3 fruit fly cellular contexts compared by ENCODE assay signal in genomic region chr2L:5730432-5730831, dm6.
TF ChIP-seq lines count a peak whose summit lies in the region.

No protein-coding gene starts in this region.

- no peak for TF ChIP-seq CTCF in whole organism, embryonic (GFP tag; optimal IDR thresholded peaks at IDR 0.05; lab: Kevin White, UChicago)

TF ChIP-seq in whole organism, embryonic, 481 proteins besides CTCF, POLR2A, EP300 and RAD21 (continues in another document):
- TF ChIP-seq slou (GFP tag; optimal IDR thresholded peaks at IDR 0.05; lab: Kevin White, UChicago) (no peak), Atf-2 (GFP tag; optimal IDR thresholded peaks at IDR 0.05; lab: Kevin White, UChicago) (no peak), CG17361 (GFP tag; IDR thresholded peaks at IDR 0.05; lab: Robert Waterston, UW) (peak; percentile 71), Blimp-1 (GFP tag; optimal IDR thresholded peaks at IDR 0.05; lab: Kevin White, UChicago) (peak; percentile 38), crp (GFP tag; optimal IDR thresholded peaks at IDR 0.05; lab: Kevin White, UChicago) (no peak), CG8089 (GFP tag; optimal IDR thresholded peaks at IDR 0.05; lab: Kevin White, UChicago) (no peak), dmrt99B (tag; optimal IDR thresholded peaks at IDR 0.05; lab: Kevin White, UChicago) (peak; percentile 31), fd102C (GFP tag; optimal IDR thresholded peaks at IDR 0.05; lab: Kevin White, UChicago) (no peak), CG6654 (GFP tag; optimal IDR thresholded peaks at IDR 0.05; lab: Kevin White, UChicago) (no peak), Dip3 (GFP tag; optimal IDR thresholded peaks at IDR 0.05; lab: Kevin White, UChicago) (no peak), Gug (GFP tag; IDR thresholded peaks at IDR 0.05; lab: Robert Waterston, UW) (no peak), Scr (GFP tag; IDR thresholded peaks at IDR 0.05; lab: Robert Waterston, UW; ENCODE audit: partially characterized antibody) (no peak), CG10543 (GFP tag; optimal IDR thresholded peaks at IDR 0.05; lab: Kevin White, UChicago) (no peak), CG2712 (tag; optimal IDR thresholded peaks at IDR 0.05; lab: Kevin White, UChicago) (no peak), pzg (GFP tag; optimal IDR thresholded peaks at IDR 0.05; lab: Kevin White, UChicago) (no peak), CG13424 (tag; optimal IDR thresholded peaks at IDR 0.05; lab: Kevin White, UChicago) (no peak), Atf6 (GFP tag; IDR thresholded peaks at IDR 0.05; lab: Robert Waterston, UW) (no peak), CG16813 (GFP tag; IDR thresholded peaks at IDR 0.05; lab: Robert Waterston, UW; ENCODE audit: partially characterized antibody) (no peak), Awh (GFP tag; IDR thresholded peaks at IDR 0.05; lab: Robert Waterston, UW) (no peak), CG9437 (GFP tag; optimal IDR thresholded peaks at IDR 0.05; lab: Kevin White, UChicago) (no peak), Bteb2 (GFP tag; optimal IDR thresholded peaks at IDR 0.05; lab: Kevin White, UChicago) (no peak), CG8765 (GFP tag; IDR thresholded peaks at IDR 0.05; lab: Robert Waterston, UW) (no peak), CG1832 (GFP tag; optimal IDR thresholded peaks at IDR 0.05; lab: Kevin White, UChicago) (no peak), BtbVII (GFP tag; optimal IDR thresholded peaks at IDR 0.05; lab: Kevin White, UChicago) (no peak), ind (GFP tag; optimal IDR thresholded peaks at IDR 0.05; lab: Kevin White, UChicago) (peak; percentile 16), B-H2 (GFP tag; optimal IDR thresholded peaks at IDR 0.05; lab: Kevin White, UChicago) (no peak), NC2α (GFP tag; optimal IDR thresholded peaks at IDR 0.05; lab: Kevin White, UChicago) (no peak), hth (optimal IDR thresholded peaks at IDR 0.05; lab: Kevin White, UChicago) (no peak), Atf3 (GFP tag; optimal IDR thresholded peaks at IDR 0.05; lab: Kevin White, UChicago) (no peak), tup (GFP tag; optimal IDR thresholded peaks at IDR 0.05; lab: Kevin White, UChicago) (no peak), CrebB (tag; optimal IDR thresholded peaks at IDR 0.05; lab: Kevin White, UChicago) (no peak), lbe (GFP tag; optimal IDR thresholded peaks at IDR 0.05; lab: Kevin White, UChicago) (no peak)

TF ChIP-seq in whole organism, prepupa, 60 proteins besides CTCF, POLR2A, EP300 and RAD21:
- TF ChIP-seq CG3919 (GFP tag; optimal IDR thresholded peaks at IDR 0.05; lab: Kevin White, UChicago) (peak; percentile 19), CG10631 (GFP tag; optimal IDR thresholded peaks at IDR 0.05; lab: Kevin White, UChicago) (peak; percentile 38), achi (GFP tag; optimal IDR thresholded peaks at IDR 0.05; lab: Kevin White, UChicago) (peak; percentile 30), CG6854 (GFP tag; optimal IDR thresholded peaks at IDR 0.05; lab: Kevin White, UChicago) (no peak), CG3032 (tag; optimal IDR thresholded peaks at IDR 0.05; lab: Kevin White, UChicago) (peak; percentile 3), Eip78C (GFP tag; lab: Kevin White, UChicago) (peak; percentile 64), CG32006 (GFP tag; optimal IDR thresholded peaks at IDR 0.05; lab: Kevin White, UChicago) (peak; percentile 64), salr (GFP tag; optimal IDR thresholded peaks at IDR 0.05; lab: Kevin White, UChicago) (peak in 1 of 2 experiments; percentile 52), OdsH (GFP tag; optimal IDR thresholded peaks at IDR 0.05; lab: Kevin White, UChicago) (peak; percentile 36), CG4318 (GFP tag; optimal IDR thresholded peaks at IDR 0.05; lab: Kevin White, UChicago) (peak; percentile 51), pdm3 (GFP tag; optimal IDR thresholded peaks at IDR 0.05; lab: Kevin White, UChicago) (peak; percentile 7), spab (GFP tag; optimal IDR thresholded peaks at IDR 0.05; lab: Kevin White, UChicago) (peak; percentile 11), net (GFP tag; optimal IDR thresholded peaks at IDR 0.05; lab: Kevin White, UChicago) (peak; percentile 11), Eip75B (GFP tag; optimal IDR thresholded peaks at IDR 0.05; lab: Kevin White, UChicago) (no peak), CG34406 (GFP tag; optimal IDR thresholded peaks at IDR 0.05; lab: Kevin White, UChicago) (no peak), Hr4 (GFP tag; optimal IDR thresholded peaks at IDR 0.05; lab: Kevin White, UChicago) (peak; percentile 41), Sox15 (GFP tag; optimal IDR thresholded peaks at IDR 0.05; lab: Kevin White, UChicago) (no peak), svp (GFP tag; lab: Kevin White, UChicago) (peak; percentile 56), acj6 (GFP tag; optimal IDR thresholded peaks at IDR 0.05; lab: Kevin White, UChicago) (peak; percentile 40), CG10669 (GFP tag; optimal IDR thresholded peaks at IDR 0.05; lab: Kevin White, UChicago) (no peak), CG6276 (GFP tag; optimal IDR thresholded peaks at IDR 0.05; lab: Kevin White, UChicago) (peak; percentile 54), fkh (GFP tag; optimal IDR thresholded peaks at IDR 0.05; lab: Kevin White, UChicago) (no peak), dac (GFP tag; optimal IDR thresholded peaks at IDR 0.05; lab: Kevin White, UChicago) (no peak), Eip93F (GFP tag; optimal IDR thresholded peaks at IDR 0.05; lab: Kevin White, UChicago) (no peak), CG8119 (GFP tag; IDR thresholded peaks at IDR 0.05; lab: Robert Waterston, UW) (peak; percentile 53; the same call in 2 of the 3 replicates), Gug (GFP tag; IDR thresholded peaks at IDR 0.05; lab: Robert Waterston, UW) (no peak)

TF ChIP-seq in whole organism, pupa, 21 proteins besides CTCF, POLR2A, EP300 and RAD21:
- TF ChIP-seq CG4496 (GFP tag; IDR thresholded peaks at IDR 0.05; lab: Robert Waterston, UW) (no peak), fd96Ca (GFP tag; IDR thresholded peaks at IDR 0.05; lab: Robert Waterston, UW) (0 out of 3 replicates have a peak, but pooled peaks have one; percentile 34), Pif1A (GFP tag; optimal IDR thresholded peaks at IDR 0.05; lab: Kevin White, UChicago) (peak; percentile 22), CG9948 (tag; optimal IDR thresholded peaks at IDR 0.05; lab: Kevin White, UChicago) (peak; percentile 9), CG32121 (GFP tag; IDR thresholded peaks at IDR 0.05; lab: Robert Waterston, UW) (0 out of 2 replicates have a peak, but pooled peaks have one; percentile 21), rn (GFP tag; IDR thresholded peaks at IDR 0.05; lab: Robert Waterston, UW) (no peak), CG14655 (GFP tag; optimal IDR thresholded peaks at IDR 0.05; lab: Kevin White, UChicago) (peak; percentile 52), CG8159 (tag; optimal IDR thresholded peaks at IDR 0.05; lab: Kevin White, UChicago) (peak; percentile 37)

Comparison
In these comparisons a context has a peak if more than half of its experiments do, and no peak if none do; other contexts are left out.
1. Of the 7 proteins assayed by ChIP-seq in both whole organism, embryonic and whole organism, prepupa: peak only in whole organism, embryonic: Blimp-1 and Sox102F; only in whole organism, prepupa: none; in both: none; in neither: 5.